Fruit fly (Drosophila melanogaster): ENCODE data around the gene Nup153.

dm6 chrX:16599770-16600169 is 729 bp downstream of the Nup153 start:
- TF ChIP-seq CG3919 (GFP tag; optimal IDR thresholded peaks at IDR 0.05), result peak; percentile 81
- TF ChIP-seq Lpt (GFP tag; optimal IDR thresholded peaks at IDR 0.05), result peak; percentile 79
- TF ChIP-seq Met (GFP tag; optimal IDR thresholded peaks at IDR 0.05), result no peak
- TF ChIP-seq fd85E (GFP tag; optimal IDR thresholded peaks at IDR 0.05), result no peak
- no peak for TF ChIP-seq CG31627 (GFP tag; optimal IDR thresholded peaks at IDR 0.05)
- peak; percentile 92 for TF ChIP-seq CG8119 (GFP tag; IDR thresholded peaks at IDR 0.05)
- peak; percentile 88 for TF ChIP-seq CG8632 (GFP tag; optimal IDR thresholded peaks at IDR 0.05)
- peak; percentile 83 for TF ChIP-seq Eip75B (GFP tag; optimal IDR thresholded peaks at IDR 0.05)
- TF ChIP-seq topi (GFP tag; optimal IDR thresholded peaks at IDR 0.05), result peak; percentile 82
- no peak for TF ChIP-seq Hr39 (GFP tag; optimal IDR thresholded peaks at IDR 0.05)
- peak; percentile 83 to 92 for TF ChIP-seq salr (GFP tag; optimal IDR thresholded peaks at IDR 0.05)
